Worm (Caenorhabditis elegans): ENCODE results near the gene C35D10.5.

ce11 chrIII:4866762-4867161, 4.6 kb downstream of the C35D10.5 start, which contains the start of gene C35D10.17:
- TF ChIP-seq pha-4 (tag; optimal IDR thresholded peaks at IDR 0.05) (no peak), snpc-4 (tag; optimal IDR thresholded peaks at IDR 0.05) (no peak), ztf-11 (tag; optimal IDR thresholded peaks at IDR 0.05) (no peak), nhr-237 (tag; optimal IDR thresholded peaks at IDR 0.05) (no peak), nhr-2 (tag; optimal IDR thresholded peaks at IDR 0.05) (no peak), nhr-76 (tag; optimal IDR thresholded peaks at IDR 0.05) (no peak), bed-3 (GFP tag; optimal IDR thresholded peaks at IDR 0.05) (no peak), unc-39 (tag; optimal IDR thresholded peaks at IDR 0.05) (no peak), ham-2 (GFP tag; optimal IDR thresholded peaks at IDR 0.05) (no peak), nhr-28 (tag; optimal IDR thresholded peaks at IDR 0.05) (no peak), tbx-8 (GFP tag; optimal IDR thresholded peaks at IDR 0.05) (no peak), zip-8 (tag; optimal IDR thresholded peaks at IDR 0.05) (no peak), elt-1 (tag; optimal IDR thresholded peaks at IDR 0.05; ENCODE audit: borderline replicate concordance, insufficient read depth) (no peak)

All from whole organism, mixed stage, embryonic.